Worm (Caenorhabditis elegans) whole organism, L4 larva: Measurements from ENCODE around the gene ugt-43.

Experiments
- jun-1 ChIP-seq: fragments of 150-350 bp; optimal IDR thresholded peaks from 2 replicates; lab custom pipeline; 2014; ENCODE audit warnings: missing biosample characterization, missing genetic modification reagents, missing genetic modification characterization
- snpc-4 ChIP-seq: fragments of 150-350 bp; optimal IDR thresholded peaks from 2 replicates; lab custom pipeline; 2014; ENCODE audit warnings: missing biosample characterization, missing genetic modification characterization
- unc-39 ChIP-seq: sonication (generic microtip); optimal IDR thresholded peaks from 2 replicates; lab custom pipeline; 2017; ENCODE audit warnings: missing biosample characterization, missing genetic modification characterization
- zfp-2 ChIP-seq: sonication (generic microtip); optimal IDR thresholded peaks from 2 replicates; lab custom pipeline; 2016; ENCODE audit warnings: mild to moderate bottlenecking, missing genetic modification characterization, missing compliant biosample characterization

DNA sequence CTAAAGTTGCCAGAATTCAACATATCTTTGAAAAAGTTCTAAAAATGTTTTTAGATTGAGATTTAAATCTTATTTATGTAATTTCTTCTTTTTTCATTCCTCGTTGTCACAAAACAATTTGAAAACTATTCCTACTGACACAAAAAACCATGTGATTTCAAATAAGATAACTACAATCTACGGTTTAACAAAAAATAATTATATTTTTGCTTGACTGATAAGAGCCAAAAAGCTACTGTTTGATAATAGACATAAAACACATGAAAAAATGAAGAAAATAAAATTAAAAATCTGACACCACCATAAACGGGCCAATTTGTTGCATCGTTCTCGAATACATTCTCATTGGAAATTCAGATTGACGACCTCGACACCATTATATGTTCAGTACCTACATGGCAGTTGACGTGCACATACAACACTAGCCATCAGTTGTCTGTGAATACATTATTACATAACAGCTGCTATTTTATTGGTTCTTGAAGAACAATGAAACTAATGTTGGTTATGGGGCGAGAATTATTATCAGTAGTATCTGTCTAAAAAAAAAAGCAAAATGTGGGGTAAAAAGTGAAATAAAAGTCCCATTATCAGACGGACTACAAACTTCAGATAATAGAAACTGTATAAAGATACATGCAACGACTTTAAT is at the start of gene ugt-43:
- TF ChIP-seq jun-1: no peak
- no peak for TF ChIP-seq unc-39 (tag; lab: Kevin White, UChicago)
- no peak for TF ChIP-seq zfp-2 (tag; lab: Kevin White, UChicago)
- TF ChIP-seq snpc-4: no peak
